Fruit fly (Drosophila melanogaster) whole organism, embryonic: ENCODE data around the gene PIG-S.

Experiments
- Adf1 ChIP-seq: fragments of 200-800 bp; sonication (Bioruptor generic); IDR thresholded peaks from 2 replicates; pipeline ENCODE4 v1.3.6; 2022; ENCODE audit warnings: missing biosample characterization, missing genetic modification characterization
- Asciz ChIP-seq: fragments of 200-800 bp; sonication (Bioruptor generic); optimal IDR thresholded peaks from 2 replicates; lab custom pipeline; 2017; ENCODE audit warnings: missing biosample characterization, mild to moderate bottlenecking, missing genetic modification characterization, missing genetic modification reagents
- Blimp-1 ChIP-seq: fragments of 200-800 bp; sonication (Bioruptor generic); optimal IDR thresholded peaks from 3 replicates; lab custom pipeline; 2018; ENCODE audit warnings: missing biosample characterization, missing genetic modification characterization, mild to moderate bottlenecking, moderate library complexity, missing genetic modification reagents
- CG10209 ChIP-seq: fragments of 200-800 bp; sonication (Bioruptor generic); optimal IDR thresholded peaks from 3 replicates; lab custom pipeline; 2017; ENCODE audit warnings: missing biosample characterization, mild to moderate bottlenecking, missing genetic modification characterization, missing genetic modification reagents
- CG10267 ChIP-seq: fragments of 200-800 bp; sonication (Bioruptor generic); optimal IDR thresholded peaks from 2 replicates; lab custom pipeline; 2018; ENCODE audit warnings: missing biosample characterization, mild to moderate bottlenecking, missing genetic modification characterization, moderate library complexity
- CG10979 ChIP-seq: fragments of 200-800 bp; sonication (Bioruptor generic); optimal IDR thresholded peaks from 2 replicates; lab custom pipeline; 2018; ENCODE audit warnings: missing biosample characterization, mild to moderate bottlenecking, missing genetic modification characterization, moderate library complexity
- CG11695 ChIP-seq: fragments of 200-800 bp; sonication (Bioruptor generic); IDR thresholded peaks from 3 replicates; pipeline ENCODE4 v1.3.6; 2022; ENCODE audit warnings: missing biosample characterization, missing genetic modification characterization
- CG12391 ChIP-seq: fragments of 200-800 bp; sonication (Bioruptor generic); optimal IDR thresholded peaks from 3 replicates; lab custom pipeline; 2018; ENCODE audit warnings: missing biosample characterization, mild to moderate bottlenecking, missing genetic modification characterization, moderate library complexity
- CG12659 ChIP-seq: fragments of 200-800 bp; sonication (Bioruptor generic); optimal IDR thresholded peaks from 3 replicates; lab custom pipeline; 2017; ENCODE audit warnings: mild to moderate bottlenecking, missing biosample characterization, missing genetic modification reagents, missing genetic modification characterization
- CG15269 ChIP-seq: fragments of 200-800 bp; sonication (Bioruptor generic); optimal IDR thresholded peaks from 2 replicates; lab custom pipeline; 2018; ENCODE audit warnings: missing biosample characterization, mild to moderate bottlenecking, missing genetic modification characterization, moderate library complexity
- CG18262 ChIP-seq: fragments of 200-800 bp; optimal IDR thresholded peaks from 3 replicates; lab custom pipeline; 2019; ENCODE audit warnings: missing biosample characterization, mild to moderate bottlenecking, missing genetic modification characterization, moderate library complexity
- CG31441 ChIP-seq: fragments of 200-800 bp; sonication (Bioruptor generic); IDR thresholded peaks from 2 replicates; pipeline ENCODE4 v1.3.6; 2022; ENCODE audit warnings: missing biosample characterization, missing genetic modification characterization
- CG3163 ChIP-seq: fragments of 200-800 bp; sonication (Bioruptor generic); optimal IDR thresholded peaks from 3 replicates; lab custom pipeline; 2016; ENCODE audit warnings: missing biosample characterization, missing genetic modification characterization
- CG4617 ChIP-seq: fragments of 200-800 bp; sonication (Bioruptor generic); optimal IDR thresholded peaks from 3 replicates; lab custom pipeline; 2016; ENCODE audit warnings: missing biosample characterization, missing genetic modification characterization, borderline replicate concordance
- CG6689 ChIP-seq: fragments of 200-800 bp; sonication (Bioruptor generic); IDR thresholded peaks from 2 replicates; pipeline ENCODE4 v1.3.6; 2022; ENCODE audit warnings: missing biosample characterization, missing genetic modification characterization
- CG7372 ChIP-seq: fragments of 200-800 bp; sonication (Bioruptor generic); IDR thresholded peaks from 2 replicates; pipeline ENCODE4 v1.3.6; 2022; ENCODE audit warnings: missing biosample characterization, missing genetic modification characterization
- CG8924 ChIP-seq: fragments of 200-800 bp; optimal IDR thresholded peaks from 3 replicates; lab custom pipeline; 2019; ENCODE audit warnings: missing biosample characterization, mild to moderate bottlenecking, missing genetic modification characterization, moderate library complexity
- CG9437 ChIP-seq: fragments of 200-800 bp; sonication (Bioruptor generic); optimal IDR thresholded peaks from 2 replicates; lab custom pipeline; 2018; ENCODE audit warnings: missing biosample characterization, mild to moderate bottlenecking, missing genetic modification characterization
- CG9727 ChIP-seq: fragments of 200-800 bp; sonication (Bioruptor generic); optimal IDR thresholded peaks from 3 replicates; lab custom pipeline; 2017; ENCODE audit warnings: missing biosample characterization, mild to moderate bottlenecking, missing genetic modification characterization
- CkIIα-i1 ChIP-seq: fragments of 200-800 bp; sonication (Bioruptor generic); IDR thresholded peaks from 2 replicates; pipeline ENCODE4 v1.3.6; 2022; ENCODE audit warnings: missing biosample characterization, missing genetic modification characterization
- D19A ChIP-seq: fragments of 200-800 bp; optimal IDR thresholded peaks from 3 replicates; lab custom pipeline; 2019; ENCODE audit warnings: missing biosample characterization, mild to moderate bottlenecking, missing genetic modification characterization, moderate library complexity
- Drgx ChIP-seq: fragments of 200-800 bp; sonication (Bioruptor generic); IDR thresholded peaks from 2 replicates; pipeline ENCODE4 v1.3.6; 2022; ENCODE audit warnings: missing biosample characterization, missing genetic modification characterization
- Hey ChIP-seq: fragments of 200-800 bp; sonication (Bioruptor generic); optimal IDR thresholded peaks from 3 replicates; lab custom pipeline; 2018; ENCODE audit warnings: missing biosample characterization, mild to moderate bottlenecking, missing genetic modification characterization
- HmgD ChIP-seq: fragments of 200-800 bp; sonication (Bioruptor generic); optimal IDR thresholded peaks from 3 replicates; lab custom pipeline; 2016; ENCODE audit warnings: missing biosample characterization, missing genetic modification characterization
- Lpt ChIP-seq: fragments of >200 bp; optimal IDR thresholded peaks from 2 replicates; lab custom pipeline; 2018; ENCODE audit warnings: missing biosample characterization, missing genetic modification characterization
- MBD-R2 ChIP-seq: fragments of 200-800 bp; sonication (Bioruptor generic); IDR thresholded peaks from 2 replicates; pipeline ENCODE4 v1.3.6; 2022; ENCODE audit warnings: missing biosample characterization, missing genetic modification characterization
- NfI ChIP-seq: fragments of 200-800 bp; sonication (Bioruptor generic); optimal IDR thresholded peaks from 3 replicates; lab custom pipeline; 2018; ENCODE audit warnings: missing biosample characterization, mild to moderate bottlenecking, missing genetic modification characterization, moderate library complexity
- Sox100B ChIP-seq: fragments of 200-800 bp; sonication (Bioruptor generic); optimal IDR thresholded peaks from 3 replicates; lab custom pipeline; 2018; ENCODE audit warnings: missing biosample characterization, mild to moderate bottlenecking, missing genetic modification characterization
- al ChIP-seq: fragments of 200-800 bp; sonication (Bioruptor generic); IDR thresholded peaks from 2 replicates; pipeline ENCODE4 v1.3.6; 2022; ENCODE audit warnings: missing biosample characterization, missing genetic modification characterization
- caup ChIP-seq: fragments of 200-800 bp; sonication (Bioruptor generic); optimal IDR thresholded peaks from 3 replicates; lab custom pipeline; 2017; ENCODE audit warnings: missing biosample characterization, mild to moderate bottlenecking, missing genetic modification characterization, moderate library complexity; ENCODE audit not compliant: severe bottlenecking
- fd3F ChIP-seq: fragments of 200-800 bp; sonication (Bioruptor generic); optimal IDR thresholded peaks from 2 replicates; lab custom pipeline; 2018; ENCODE audit warnings: missing biosample characterization, mild to moderate bottlenecking, missing genetic modification characterization, moderate library complexity
- gem ChIP-seq: fragments of 200-800 bp; sonication (Bioruptor generic); optimal IDR thresholded peaks from 2 replicates; lab custom pipeline; 2019; ENCODE audit warnings: missing biosample characterization, mild to moderate bottlenecking, missing genetic modification characterization, moderate library complexity
- ken ChIP-seq: fragments of 200-800 bp; sonication (Bioruptor generic); IDR thresholded peaks from 3 replicates; pipeline ENCODE4 v1.3.6; 2022; ENCODE audit warnings: missing biosample characterization, missing genetic modification characterization
- lab ChIP-seq: fragments of 200-800 bp; sonication (Bioruptor generic); optimal IDR thresholded peaks from 3 replicates; lab custom pipeline; 2017; ENCODE audit warnings: missing biosample characterization, missing genetic modification characterization, mild to moderate bottlenecking, moderate library complexity, missing genetic modification reagents
- lbe ChIP-seq: fragments of 200-800 bp; sonication (Bioruptor generic); optimal IDR thresholded peaks from 2 replicates; lab custom pipeline; 2016; ENCODE audit warnings: missing biosample characterization, mild to moderate bottlenecking, missing genetic modification characterization
- lmd ChIP-seq: fragments of 200-800 bp; sonication (Bioruptor generic); IDR thresholded peaks from 2 replicates; pipeline ENCODE4 v1.3.6; 2022; ENCODE audit warnings: missing biosample characterization, missing genetic modification characterization
- maf-S ChIP-seq: fragments of 200-800 bp; sonication (Bioruptor generic); optimal IDR thresholded peaks from 2 replicates; lab custom pipeline; 2016; ENCODE audit warnings: missing biosample characterization, missing genetic modification characterization
- nmo ChIP-seq: fragments of 200-800 bp; sonication (Bioruptor generic); optimal IDR thresholded peaks from 2 replicates; lab custom pipeline; 2018; ENCODE audit warnings: missing biosample characterization, mild to moderate bottlenecking, missing genetic modification characterization, moderate library complexity
- peb ChIP-seq: fragments of 200-800 bp; sonication (Bioruptor generic); IDR thresholded peaks from 2 replicates; pipeline ENCODE4 v1.3.6; 2022; ENCODE audit warnings: missing biosample characterization, missing genetic modification characterization
- pfk ChIP-seq: fragments of 200-800 bp; sonication (Bioruptor generic); optimal IDR thresholded peaks from 2 replicates; lab custom pipeline; 2018; ENCODE audit warnings: missing biosample characterization, mild to moderate bottlenecking, missing genetic modification characterization, moderate library complexity
- prd ChIP-seq, 3 experiments: fragments of >200 bp in 2 of 3; fragments of 200-800 bp in 1 of 3; sonication (Bioruptor generic) in 1 of 3; optimal IDR thresholded peaks in 2 of 3; IDR thresholded peaks in 1 of 3; 2 replicates in 2 of 3; 3 replicates in 1 of 3; pipeline versions ENCODE4 v1.3.6 to Lab custom; 2017 to 2022; ENCODE audit warnings: missing biosample characterization in 1 of 3, missing genetic modification characterization in 1 of 3
- repo ChIP-seq: fragments of 200-800 bp; sonication (Bioruptor generic); optimal IDR thresholded peaks from 2 replicates; lab custom pipeline; 2016; ENCODE audit warnings: missing biosample characterization, missing genetic modification characterization
- run ChIP-seq: fragments of 200-800 bp; sonication (Bioruptor generic); optimal IDR thresholded peaks from 3 replicates; lab custom pipeline; 2018; ENCODE audit warnings: missing biosample characterization, mild to moderate bottlenecking, missing genetic modification characterization
- sens ChIP-seq: fragments of 200-800 bp; sonication (Bioruptor generic); peaks from one replicate; lab custom pipeline; 2016; ENCODE audit warnings: missing biosample characterization, missing genetic modification characterization
- tna ChIP-seq: fragments of 200-800 bp; sonication (Bioruptor generic); IDR thresholded peaks from 2 replicates; pipeline ENCODE4 v1.3.6; 2022; ENCODE audit warnings: missing biosample characterization, missing genetic modification characterization; ENCODE audit not compliant: partially characterized antibody
- z ChIP-seq: fragments of 200-800 bp; sonication (Bioruptor generic); IDR thresholded peaks from 3 replicates; pipeline ENCODE4 v1.3.6; 2022; ENCODE audit warnings: missing biosample characterization, missing genetic modification characterization

The PIG-S gene

DNA sequence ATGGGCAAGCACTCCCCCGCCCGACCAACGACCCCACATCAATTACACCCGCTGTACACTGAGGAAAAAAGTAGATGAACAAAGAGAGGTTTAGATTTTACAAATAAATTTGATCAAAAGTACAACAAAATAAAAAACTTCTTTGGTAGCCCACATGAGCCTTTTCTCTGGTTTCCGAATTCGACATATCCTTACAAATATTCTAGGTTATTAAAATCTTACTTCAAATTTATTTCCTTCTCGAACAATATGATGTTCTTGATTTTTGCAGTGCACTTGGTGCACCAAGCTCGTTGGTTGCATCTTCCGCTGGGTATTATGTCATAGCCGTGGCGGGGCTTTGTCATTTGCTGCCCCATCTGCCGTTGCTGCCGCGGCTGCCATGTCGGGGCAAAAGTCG lies 11.0 kb downstream of the PIG-S start:
- TF ChIP-seq repo (GFP tag; lab: Kevin White, UChicago): no peak
- no peak for TF ChIP-seq MBD-R2 (GFP tag; lab: Robert Waterston, UW)
- peak; percentile 46; the same call in 1 of the 2 replicates for TF ChIP-seq Drgx (GFP tag; lab: Robert Waterston, UW)
- TF ChIP-seq HmgD (GFP tag; lab: Kevin White, UChicago): no peak
- 0 out of 2 replicates have a peak, but pooled peaks have one; percentile 1 for TF ChIP-seq CG7372 (GFP tag; lab: Robert Waterston, UW)
- no peak for TF ChIP-seq gem (tag; lab: Kevin White, UChicago)
- no peak for TF ChIP-seq lbe (GFP tag; lab: Kevin White, UChicago)
- TF ChIP-seq sens (GFP tag; lab: Kevin White, UChicago): peak; percentile 35

DNA sequence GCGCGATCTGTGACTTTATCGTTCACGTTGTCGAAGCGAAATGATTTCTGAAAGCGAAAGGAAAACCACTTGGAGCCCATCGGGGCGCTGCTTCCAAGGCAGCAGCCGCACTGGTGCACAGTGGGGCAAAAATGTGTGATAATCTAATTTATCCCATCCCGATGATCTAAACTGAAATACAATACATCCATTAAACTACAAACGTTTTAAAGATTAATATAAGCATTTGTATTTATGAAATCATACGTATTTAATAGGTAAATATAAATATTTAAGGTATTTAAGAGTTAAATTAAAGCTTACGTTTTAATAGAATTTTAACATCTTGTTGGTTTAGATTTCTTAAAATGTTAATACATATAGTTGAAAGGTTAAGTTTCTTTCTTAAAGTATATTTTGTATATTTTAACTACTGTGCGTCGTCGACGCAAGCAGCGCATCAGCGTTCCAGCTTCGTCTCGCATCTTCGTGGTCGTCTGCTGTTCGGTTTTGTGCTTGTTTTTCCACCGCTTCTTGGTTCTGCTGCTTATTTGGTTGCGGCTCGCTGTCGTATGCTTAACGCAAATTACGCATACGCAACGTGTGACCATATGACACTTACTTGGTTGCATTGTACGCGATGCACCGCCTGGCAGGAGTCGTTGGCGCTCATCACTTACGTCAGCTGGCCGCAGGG lies 11.6 kb downstream of the PIG-S start, which contains the start of gene CG13643:
CG13643 (minus strand) TSS at position 46 of the 676 bp plus-strand sequence.
- no peak for TF ChIP-seq D19A (tag; lab: Kevin White, UChicago)
- peak; percentile 30 for TF ChIP-seq CG8924
- no peak for TF ChIP-seq tna (GFP tag; lab: Robert Waterston, UW)
- peak; percentile 15; the same call in 1 of the 2 replicates for TF ChIP-seq lmd (GFP tag; lab: Robert Waterston, UW)
- peak; percentile 42; the same call in 1 of the 3 replicates for TF ChIP-seq CG11695 (GFP tag; lab: Robert Waterston, UW)
- peak; percentile 34; the same call in 1 of the 2 replicates for TF ChIP-seq Adf1 (GFP tag; lab: Robert Waterston, UW)
- peak; percentile 80 for TF ChIP-seq CG7372 (GFP tag; lab: Robert Waterston, UW)
- TF ChIP-seq pfk (GFP tag; lab: Kevin White, UChicago): no peak
- no peak for TF ChIP-seq CkIIα-i1
- TF ChIP-seq ken (GFP tag; lab: Robert Waterston, UW): 0 out of 3 replicates have a peak, but pooled peaks have one; percentile 23
- peak; percentile 64 for TF ChIP-seq Blimp-1 (GFP tag; lab: Kevin White, UChicago)
- no peak for TF ChIP-seq CG3163 (GFP tag; lab: Kevin White, UChicago)
- TF ChIP-seq al (GFP tag; lab: Robert Waterston, UW): no peak
- TF ChIP-seq Lpt (GFP tag; lab: Kevin White, UChicago): no peak
- TF ChIP-seq lab (GFP tag; lab: Kevin White, UChicago): peak; percentile 52
- peak; percentile 11 for TF ChIP-seq fd3F (GFP tag; lab: Kevin White, UChicago)
- no peak for TF ChIP-seq CG18262 (tag; lab: Kevin White, UChicago)
- TF ChIP-seq CG10979 (tag; lab: Kevin White, UChicago): peak; percentile 43
- TF ChIP-seq CG9437 (GFP tag; lab: Kevin White, UChicago): no peak
- TF ChIP-seq nmo (GFP tag; lab: Kevin White, UChicago): peak; percentile 45
- no peak for TF ChIP-seq z (GFP tag; lab: Robert Waterston, UW)
- TF ChIP-seq prd (optimal IDR thresholded peaks at IDR 0.05; lab: Kevin White, UChicago): no peak
- TF ChIP-seq prd (GFP tag; IDR thresholded peaks at IDR 0.05; lab: Robert Waterston, UW): 0 out of 3 replicates have a peak, but pooled peaks have one; percentile 9
- no peak for TF ChIP-seq maf-S (GFP tag; lab: Kevin White, UChicago)
- peak; percentile 37 for TF ChIP-seq CG12391 (tag; lab: Kevin White, UChicago)
- no peak for TF ChIP-seq caup
- peak; percentile 5 for TF ChIP-seq NfI
- peak; percentile 13 for TF ChIP-seq CG9727 (GFP tag; lab: Kevin White, UChicago)
- no peak for TF ChIP-seq Hey (tag; lab: Kevin White, UChicago)
- 0 out of 2 replicates have a peak, but pooled peaks have one; percentile 13 for TF ChIP-seq CG6689 (GFP tag; lab: Robert Waterston, UW)
- TF ChIP-seq CG12659 (GFP tag; lab: Kevin White, UChicago): peak; percentile 24
- TF ChIP-seq run (tag; lab: Kevin White, UChicago): peak; percentile 13
- peak; percentile 55; the same call in 1 of the 2 replicates for TF ChIP-seq CG31441 (GFP tag; lab: Robert Waterston, UW)
- TF ChIP-seq CG15269 (tag; lab: Kevin White, UChicago): peak; percentile 67
- peak; percentile 30 for TF ChIP-seq CG10267 (tag; lab: Kevin White, UChicago)
- TF ChIP-seq peb (GFP tag; lab: Robert Waterston, UW): no peak
- no peak for TF ChIP-seq CG4617
- peak; percentile 34 for TF ChIP-seq CG10209 (GFP tag; lab: Kevin White, UChicago)
- TF ChIP-seq Sox100B: peak; percentile 68
- peak; percentile 11 for TF ChIP-seq Asciz (GFP tag; lab: Kevin White, UChicago)
